Fruit fly (Drosophila melanogaster): ENCODE data around the gene CG32448.

The CG32448 gene

DNA sequence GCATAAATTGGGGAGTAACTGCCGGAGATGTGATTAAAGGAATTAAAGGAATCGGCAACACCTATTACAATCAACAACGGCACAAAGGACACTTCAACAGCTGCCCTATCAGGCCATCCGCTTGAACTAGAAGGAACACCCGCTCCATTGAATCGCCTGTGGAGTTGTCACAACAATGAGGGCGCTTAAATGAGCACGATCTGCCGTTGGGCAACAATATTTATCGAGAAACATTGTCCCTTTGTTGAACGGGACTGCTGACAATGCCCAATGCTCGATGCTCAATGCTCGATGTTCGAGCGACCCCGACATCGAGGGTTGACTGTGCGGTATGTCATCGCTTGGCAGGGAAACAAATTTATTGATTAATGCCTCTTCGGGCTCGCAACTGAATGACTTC is 40.4 kb downstream of the CG32448 start:
- no peak for TF ChIP-seq Crg-1 (GFP tag; optimal IDR thresholded peaks at IDR 0.05)
